Worm (Caenorhabditis elegans) whole organism, late embryonic: ENCODE measurements around the gene F22E5.13.
"Not testable (repeated sequence)": the region's sequence is repeated elsewhere in the genome, so short reads cannot be mapped to it uniquely, and the experiment has no call there.

Experiments
- hlh-15 ChIP-seq: sonication (generic microtip); optimal IDR thresholded peaks from 2 replicates; lab custom pipeline; 2016; ENCODE audit warnings: missing genetic modification characterization, missing compliant biosample characterization
- rnt-1 ChIP-seq: sonication (generic microtip); optimal IDR thresholded peaks from 2 replicates; lab custom pipeline; 2016; ENCODE audit warnings: missing genetic modification characterization, missing compliant biosample characterization
- sox-4 ChIP-seq: sonication (generic microtip); optimal IDR thresholded peaks from 2 replicates; lab custom pipeline; 2017; ENCODE audit warnings: mild to moderate bottlenecking, missing genetic modification characterization, inconsistent platforms, missing compliant biosample characterization

Gene F22E5.13

DNA sequence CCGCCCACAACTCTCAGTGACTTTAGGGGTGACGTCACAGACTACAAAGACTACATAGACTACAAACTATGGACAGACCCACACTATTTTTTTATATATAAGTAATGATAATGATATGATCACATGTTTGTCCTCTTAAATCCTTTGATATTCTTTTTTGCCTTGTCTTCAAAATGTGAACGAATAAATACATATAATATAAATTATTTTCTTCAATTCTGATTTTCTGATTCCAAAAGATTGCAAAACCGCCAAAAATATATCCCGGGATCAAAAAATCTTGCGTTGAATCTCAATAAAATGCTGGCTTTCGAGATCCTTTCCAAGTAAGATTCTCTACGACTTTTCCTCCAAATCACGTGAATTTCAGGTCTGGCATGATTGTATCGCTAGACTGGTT lies 49.3 kb downstream of the F22E5.13 start, which contains the start of gene F33H12.1:
F33H12.1 (plus strand) TSS at position 301 of the 400 bp plus-strand sequence.
- TF ChIP-seq sox-4 (tag; lab: Kevin White, UChicago); hlh-15; rnt-1 (tag; lab: Kevin White, UChicago): not testable (repeated sequence)
